Fruit fly (Drosophila melanogaster) whole organism, wandering third instar larva: ENCODE data around the gene CG2909.

Experiments
- Abd-B ChIP-seq: fragments of >200 bp; optimal IDR thresholded peaks from 2 replicates; lab custom pipeline; 2017; ENCODE audit warnings: missing biosample characterization, missing genetic modification characterization
- CG32264 ChIP-seq: fragments of 200-800 bp; sonication (Bioruptor generic); optimal IDR thresholded peaks from 2 replicates; lab custom pipeline; 2016; ENCODE audit warnings: missing biosample characterization, missing genetic modification characterization
- CG9705 ChIP-seq: fragments of 200-800 bp; sonication (Bioruptor generic); optimal IDR thresholded peaks from 2 replicates; lab custom pipeline; 2018; ENCODE audit warnings: missing biosample characterization, mild to moderate bottlenecking, missing genetic modification characterization
- CrebA ChIP-seq: fragments of 200-800 bp; sonication (Bioruptor generic); optimal IDR thresholded peaks from 2 replicates; lab custom pipeline; 2016; ENCODE audit warnings: missing biosample characterization, mild to moderate bottlenecking, missing genetic modification characterization, borderline replicate concordance
- Dfd ChIP-seq: fragments of >200 bp; optimal IDR thresholded peaks from 2 replicates; lab custom pipeline; 2017; ENCODE audit warnings: missing biosample characterization, missing genetic modification characterization
- Dif ChIP-seq: fragments of 200-275, 200-300 bp; sonication (Bioruptor generic); optimal IDR thresholded peaks from 2 replicates; lab custom pipeline; 2018; ENCODE audit warnings: missing biosample characterization, missing genetic modification characterization; ENCODE audit not compliant: partially characterized antibody
- GATAd ChIP-seq: sonication (Bioruptor generic); optimal IDR thresholded peaks from 2 replicates; lab custom pipeline; 2016; ENCODE audit warnings: missing biosample characterization, missing genetic modification characterization
- Mio ChIP-seq: sonication (Bioruptor generic); optimal IDR thresholded peaks from 2 replicates; lab custom pipeline; 2016; ENCODE audit warnings: missing biosample characterization, missing genetic modification characterization
- Myc ChIP-seq: fragments of >200 bp; optimal IDR thresholded peaks from 2 replicates; lab custom pipeline; 2017
- OdsH ChIP-seq: fragments of 200-800 bp; sonication (Bioruptor generic); optimal IDR thresholded peaks from 2 replicates; lab custom pipeline; 2016; ENCODE audit warnings: missing biosample characterization, mild to moderate bottlenecking, missing genetic modification characterization
- Rel ChIP-seq, 2 experiments: fragments of 200-800 bp; sonication (Bioruptor generic) in 1 of 2; optimal IDR thresholded peaks; 2 replicates in 1 of 2; 3 replicates in 1 of 2; lab custom pipeline; 2016 to 2019; ENCODE audit warnings: mild to moderate bottlenecking in 2 of 2, missing biosample characterization in 2 of 2, missing genetic modification characterization in 2 of 2, moderate library complexity in 1 of 2
- Sp1 ChIP-seq: fragments of 200-800 bp; sonication (Bioruptor generic); optimal IDR thresholded peaks from 3 replicates; lab custom pipeline; 2019; ENCODE audit warnings: missing biosample characterization, mild to moderate bottlenecking, missing genetic modification characterization, moderate library complexity
- Vsx2 ChIP-seq: fragments of 200-300, 225-300 bp; sonication (Bioruptor generic); optimal IDR thresholded peaks from 2 replicates; lab custom pipeline; 2018; ENCODE audit warnings: missing biosample characterization, missing genetic modification characterization; ENCODE audit not compliant: partially characterized antibody
- br ChIP-seq: fragments of 200-800 bp; sonication (Bioruptor generic); optimal IDR thresholded peaks from 2 replicates; lab custom pipeline; 2016; ENCODE audit warnings: missing biosample characterization, missing genetic modification characterization
- brk ChIP-seq: fragments of 200-800 bp; sonication (Bioruptor generic); optimal IDR thresholded peaks from 2 replicates; lab custom pipeline; 2016; ENCODE audit warnings: missing biosample characterization, mild to moderate bottlenecking, missing genetic modification characterization
- dl ChIP-seq, 2 experiments: fragments of 175-275, 200-275 bp in 1 of 2; fragments of 200-275 bp in 1 of 2; sonication (Bioruptor generic); optimal IDR thresholded peaks; lab custom pipeline; 2018; ENCODE audit warnings: mild to moderate bottlenecking in 2 of 2, missing biosample characterization in 2 of 2, missing genetic modification characterization in 2 of 2, moderate library complexity in 2 of 2; ENCODE audit not compliant: partially characterized antibody in 2 of 2, insufficient read depth in 1 of 2
- dmrt93B ChIP-seq: fragments of 200-800 bp; sonication (Bioruptor generic); optimal IDR thresholded peaks from 2 replicates; lab custom pipeline; 2018; ENCODE audit warnings: missing biosample characterization, mild to moderate bottlenecking, missing genetic modification characterization
- dsf ChIP-seq: sonication (Bioruptor generic); optimal IDR thresholded peaks from 2 replicates; lab custom pipeline; 2016; ENCODE audit warnings: missing biosample characterization, missing genetic modification characterization, borderline replicate concordance
- ey ChIP-seq: fragments of 200-800 bp; sonication (Bioruptor generic); optimal IDR thresholded peaks from 2 replicates; lab custom pipeline; 2016; ENCODE audit warnings: missing biosample characterization, missing genetic modification characterization
- h ChIP-seq: fragments of 200-800 bp; sonication (Bioruptor generic); optimal IDR thresholded peaks from 3 replicates; lab custom pipeline; 2016; ENCODE audit warnings: missing biosample characterization, mild to moderate bottlenecking, missing genetic modification characterization
- jim ChIP-seq: fragments of 175-275, 200-325 bp; sonication (Bioruptor generic); optimal IDR thresholded peaks from 2 replicates; lab custom pipeline; 2016; ENCODE audit warnings: missing biosample characterization, mild to moderate bottlenecking, missing genetic modification characterization
- pan ChIP-seq: fragments of >200 bp; optimal IDR thresholded peaks from 2 replicates; lab custom pipeline; 2017
- sv ChIP-seq: fragments of 200-800 bp; sonication (Bioruptor generic); optimal IDR thresholded peaks from 3 replicates; lab custom pipeline; 2016; ENCODE audit warnings: missing biosample characterization, missing genetic modification characterization
- tai ChIP-seq: sonication (Bioruptor generic); optimal IDR thresholded peaks from 2 replicates; lab custom pipeline; 2016; ENCODE audit warnings: missing biosample characterization, missing genetic modification characterization
- usp ChIP-seq: fragments of >200 bp; optimal IDR thresholded peaks from 2 replicates; lab custom pipeline; 2017; ENCODE audit warnings: missing biosample characterization, missing genetic modification characterization
- woc ChIP-seq: sonication (Bioruptor generic); optimal IDR thresholded peaks from 2 replicates; lab custom pipeline; 2016; ENCODE audit warnings: missing biosample characterization, mild to moderate bottlenecking, missing genetic modification characterization

CG2909 gene

dm6 chrX:10369315-10369714 is 43.1 kb downstream of the CG2909 start:
- no peak for TF ChIP-seq brk (GFP tag; lab: Kevin White, UChicago)
- TF ChIP-seq Vsx2 = no peak
- no peak for TF ChIP-seq OdsH (GFP tag; lab: Kevin White, UChicago)
- TF ChIP-seq CG32264 (GFP tag; lab: Kevin White, UChicago) = no peak
- TF ChIP-seq, all 38 proteins: peak for 0

- TF ChIP-seq CrebA (no peak), dsf (GFP tag; lab: Kevin White, UChicago) (no peak), sv (GFP tag; lab: Kevin White, UChicago) (no peak), CG9705 (GFP tag; lab: Kevin White, UChicago) (no peak), h (GFP tag; lab: Kevin White, UChicago) (no peak), Myc (no peak), Dif (no peak), brk (GFP tag; lab: Kevin White, UChicago) (no peak), br (GFP tag; lab: Kevin White, UChicago) (no peak), Mio (GFP tag; lab: Kevin White, UChicago) (no peak), woc (GFP tag; lab: Kevin White, UChicago) (no peak), Rel (GFP tag; optimal IDR thresholded peaks at IDR 0.05; lab: Kevin White, UChicago) (no peak), Rel (tag; optimal IDR thresholded peaks at IDR 0.05; lab: Kevin White, UChicago) (no peak), OdsH (GFP tag; lab: Kevin White, UChicago) (no peak), Dfd (GFP tag; lab: Kevin White, UChicago) (no peak), ey (GFP tag; lab: Kevin White, UChicago) (no peak), pan (no peak), GATAd (GFP tag; lab: Kevin White, UChicago) (no peak), dl (GFP tag; optimal IDR thresholded peaks at IDR 0.05; lab: Kevin White, UChicago; ENCODE audit: insufficient read depth in 1 of 2, partially characterized antibody in 2 of 2) (no peak), jim (GFP tag; lab: Kevin White, UChicago) (no peak)
Observed at dm6 chrX:10369763-10370162, 43.5 kb downstream of the CG2909 start.

- TF ChIP-seq dl (GFP tag; optimal IDR thresholded peaks at IDR 0.05; lab: Kevin White, UChicago; ENCODE audit: insufficient read depth in 1 of 2, partially characterized antibody in 2 of 2) (no peak), CG32264 (GFP tag; lab: Kevin White, UChicago) (no peak), ey (GFP tag; lab: Kevin White, UChicago) (no peak), tai (GFP tag; lab: Kevin White, UChicago) (no peak), h (GFP tag; lab: Kevin White, UChicago) (no peak)
Observed at dm6 chrX:10370201-10371038, 44.2 kb downstream of the CG2909 start.

- TF ChIP-seq Abd-B (GFP tag; lab: Kevin White, UChicago) (no peak), CG32264 (GFP tag; lab: Kevin White, UChicago) (no peak), brk (GFP tag; lab: Kevin White, UChicago) (no peak), Sp1 (GFP tag; lab: Kevin White, UChicago) (no peak), CG9705 (GFP tag; lab: Kevin White, UChicago) (no peak), Dif (no peak), Vsx2 (no peak), dmrt93B (no peak), h (GFP tag; lab: Kevin White, UChicago) (no peak), OdsH (GFP tag; lab: Kevin White, UChicago) (no peak), Dfd (GFP tag; lab: Kevin White, UChicago) (no peak), Mio (GFP tag; lab: Kevin White, UChicago) (no peak), pan (no peak), ey (GFP tag; lab: Kevin White, UChicago) (no peak), usp (GFP tag; lab: Kevin White, UChicago) (no peak)
- TF ChIP-seq, all 38 proteins: peak for 0
Observed at dm6 chrX:10375216-10375615, 49.0 kb downstream of the CG2909 start, which contains the start of the genes CG32686 and CG2898. CG32686 (minus strand) TSS chrX:10375316. CG2898 (plus strand) TSS chrX:10375374.
